Worm (Caenorhabditis elegans) whole organism, L2 larva: ENCODE measurements around the gene ftn-1.

ENCODE experiments used
- C34F6.9 ChIP-seq: fragments of 150-350 bp; optimal IDR thresholded peaks from 2 replicates; lab custom pipeline; 2014; ENCODE audit warnings: missing biosample characterization, missing genetic modification characterization
- F13H6.1 ChIP-seq: sonication (generic microtip); optimal IDR thresholded peaks from 2 replicates; lab custom pipeline; 2016; ENCODE audit warnings: missing genetic modification characterization, missing compliant biosample characterization
- R02D3.7 ChIP-seq: fragments of 150-350 bp; optimal IDR thresholded peaks from 2 replicates; lab custom pipeline; 2014; ENCODE audit warnings: missing biosample characterization, missing genetic modification characterization
- Y55F3AM.14 ChIP-seq: fragments of 200-800 bp; sonication (Bioruptor generic); optimal IDR thresholded peaks from 2 replicates; lab custom pipeline; 2018; ENCODE audit warnings: mild to moderate bottlenecking, missing genetic modification characterization, missing compliant biosample characterization
- ZK546.5 ChIP-seq: sonication (generic microtip); optimal IDR thresholded peaks from 2 replicates; lab custom pipeline; 2017; ENCODE audit warnings: missing biosample characterization, missing genetic modification characterization
- alr-1 ChIP-seq: fragments of 150-350 bp; optimal IDR thresholded peaks from 2 replicates; lab custom pipeline; 2014; ENCODE audit warnings: missing biosample characterization, missing genetic modification characterization
- aly-2 ChIP-seq: fragments of 150-350 bp; optimal IDR thresholded peaks from 2 replicates; lab custom pipeline; 2014; ENCODE audit warnings: missing biosample characterization, missing genetic modification characterization
- ama-1 ChIP-seq: fragments of 150-350 bp; optimal IDR thresholded peaks from 2 replicates; lab custom pipeline; 2018; ENCODE audit warnings: inconsistent platforms
- blmp-1 ChIP-seq: sonication (generic microtip); optimal IDR thresholded peaks from 2 replicates; lab custom pipeline; 2017; ENCODE audit warnings: missing genetic modification characterization, mild to moderate bottlenecking, missing compliant biosample characterization, antibody characterized with exemption, moderate library complexity; ENCODE audit not compliant: insufficient read depth
- ceh-82 ChIP-seq: fragments of 150-350 bp; optimal IDR thresholded peaks from 2 replicates; lab custom pipeline; 2014; ENCODE audit warnings: missing biosample characterization, missing genetic modification characterization
- crh-2 ChIP-seq: sonication (generic microtip); optimal IDR thresholded peaks from 2 replicates; lab custom pipeline; 2017; ENCODE audit warnings: missing biosample characterization, missing genetic modification characterization
- dmd-4 ChIP-seq: sonication (generic microtip); optimal IDR thresholded peaks from 2 replicates; lab custom pipeline; 2017; ENCODE audit warnings: missing biosample characterization, missing genetic modification characterization
- egl-27 ChIP-seq: sonication (generic microtip); optimal IDR thresholded peaks from 3 replicates; lab custom pipeline; 2017; ENCODE audit warnings: missing biosample characterization, missing genetic modification reagents, missing genetic modification characterization
- elt-1 ChIP-seq: fragments of 150-350 bp; optimal IDR thresholded peaks from 2 replicates; lab custom pipeline; 2014; ENCODE audit warnings: missing biosample characterization, missing genetic modification characterization
- elt-3 ChIP-seq: sonication (generic microtip); optimal IDR thresholded peaks from 2 replicates; lab custom pipeline; 2017; ENCODE audit warnings: missing biosample characterization, missing genetic modification characterization
- fos-1 ChIP-seq: fragments of 150-350 bp; optimal IDR thresholded peaks from 2 replicates; lab custom pipeline; 2014; ENCODE audit warnings: missing biosample characterization, missing genetic modification characterization
- gmeb-1 ChIP-seq: fragments of 150-350 bp; optimal IDR thresholded peaks from 2 replicates; lab custom pipeline; 2014; ENCODE audit warnings: missing biosample characterization, missing genetic modification characterization
- lin-11 ChIP-seq: fragments of 150-350 bp; sonication (generic microtip); optimal IDR thresholded peaks from 2 replicates; lab custom pipeline; 2014; ENCODE audit warnings: missing biosample characterization, missing genetic modification characterization, inconsistent platforms, mixed read lengths
- lin-13 ChIP-seq: fragments of 150-350 bp; optimal IDR thresholded peaks from 2 replicates; lab custom pipeline; 2014; ENCODE audit warnings: missing biosample characterization, missing genetic modification reagents, missing genetic modification characterization
- lin-39 ChIP-seq: fragments of 150-350 bp; optimal IDR thresholded peaks from 2 replicates; lab custom pipeline; 2014; ENCODE audit warnings: missing biosample characterization, missing genetic modification reagents, missing genetic modification characterization
- lsy-2 ChIP-seq, 2 experiments: fragments of 150-350 bp in 1 of 2; sonication (generic microtip) in 1 of 2; optimal IDR thresholded peaks; 2 replicates each; lab custom pipeline; 2014 to 2017; ENCODE audit warnings: missing biosample characterization in 2 of 2, missing genetic modification characterization in 2 of 2
- mab-5 ChIP-seq: fragments of 150-350 bp; optimal IDR thresholded peaks from 2 replicates; lab custom pipeline; 2014; ENCODE audit warnings: missing biosample characterization, missing genetic modification characterization
- mbf-1 ChIP-seq: sonication (generic microtip); optimal IDR thresholded peaks from 2 replicates; lab custom pipeline; 2017; ENCODE audit warnings: missing biosample characterization, missing genetic modification characterization
- mdl-1 ChIP-seq, 2 experiments: fragments of 150-350 bp in 1 of 2; sonication (generic microtip) in 1 of 2; optimal IDR thresholded peaks; 2 replicates each; lab custom pipeline; 2017; ENCODE audit warnings: missing biosample characterization in 2 of 2, missing genetic modification characterization in 2 of 2
- nhr-10 ChIP-seq: sonication (generic microtip); optimal IDR thresholded peaks from 2 replicates; lab custom pipeline; 2017; ENCODE audit warnings: missing biosample characterization, missing genetic modification characterization
- nhr-11 ChIP-seq: fragments of 150-350 bp; optimal IDR thresholded peaks from 2 replicates; lab custom pipeline; 2014; ENCODE audit warnings: missing biosample characterization, missing genetic modification characterization
- nhr-12 ChIP-seq: fragments of 150-350 bp; optimal IDR thresholded peaks from 2 replicates; lab custom pipeline; 2014; ENCODE audit warnings: missing biosample characterization, missing genetic modification characterization
- nhr-21 ChIP-seq: fragments of 150-350 bp; optimal IDR thresholded peaks from 2 replicates; lab custom pipeline; 2014; ENCODE audit warnings: missing biosample characterization, missing genetic modification characterization
- nhr-23 ChIP-seq: fragments of 150-350 bp; optimal IDR thresholded peaks from 2 replicates; lab custom pipeline; 2014; ENCODE audit warnings: missing biosample characterization, missing genetic modification reagents, missing genetic modification characterization
- nhr-25 ChIP-seq: fragments of 150-350 bp; sonication (generic microtip); optimal IDR thresholded peaks from 3 replicates; lab custom pipeline; 2014; ENCODE audit warnings: missing biosample characterization, missing genetic modification characterization
- nhr-6 ChIP-seq: fragments of 150-350 bp; optimal IDR thresholded peaks from 2 replicates; lab custom pipeline; 2014; ENCODE audit warnings: missing biosample characterization, missing genetic modification characterization
- nhr-77 ChIP-seq: fragments of 150-350 bp; optimal IDR thresholded peaks from 2 replicates; lab custom pipeline; 2014; ENCODE audit warnings: missing biosample characterization, missing genetic modification characterization
- sem-4 ChIP-seq: fragments of 150-350 bp; optimal IDR thresholded peaks from 2 replicates; lab custom pipeline; 2014; ENCODE audit warnings: missing biosample characterization, missing genetic modification reagents, missing genetic modification characterization
- skn-1 ChIP-seq: sonication (generic microtip); optimal IDR thresholded peaks from 2 replicates; lab custom pipeline; 2017; ENCODE audit warnings: missing biosample characterization, missing genetic modification characterization
- sma-3 ChIP-seq: sonication (generic microtip); optimal IDR thresholded peaks from 2 replicates; lab custom pipeline; 2016; ENCODE audit warnings: missing genetic modification reagents, missing genetic modification characterization, missing compliant biosample characterization
- sma-9 ChIP-seq, 2 experiments: fragments of 150-350 bp in 1 of 2; sonication (generic microtip) in 1 of 2; optimal IDR thresholded peaks; 2 replicates each; lab custom pipeline; 2014 to 2016; ENCODE audit warnings: missing genetic modification characterization in 2 of 2, mild to moderate bottlenecking in 1 of 2, missing biosample characterization in 1 of 2, missing compliant biosample characterization in 1 of 2, missing genetic modification reagents in 1 of 2, moderate library complexity in 1 of 2
- snpc-4 ChIP-seq: fragments of 150-350 bp; optimal IDR thresholded peaks from 2 replicates; lab custom pipeline; 2014; ENCODE audit warnings: missing biosample characterization, missing genetic modification characterization
- unc-55 ChIP-seq: fragments of 150-350 bp; sonication (generic microtip); optimal IDR thresholded peaks from 3 replicates; lab custom pipeline; 2014; ENCODE audit warnings: missing biosample characterization, missing genetic modification reagents, missing genetic modification characterization
- zag-1 ChIP-seq: fragments of 150-350 bp; optimal IDR thresholded peaks from 2 replicates; lab custom pipeline; 2014; ENCODE audit warnings: missing biosample characterization, missing genetic modification characterization

The ftn-1 gene

DNA sequence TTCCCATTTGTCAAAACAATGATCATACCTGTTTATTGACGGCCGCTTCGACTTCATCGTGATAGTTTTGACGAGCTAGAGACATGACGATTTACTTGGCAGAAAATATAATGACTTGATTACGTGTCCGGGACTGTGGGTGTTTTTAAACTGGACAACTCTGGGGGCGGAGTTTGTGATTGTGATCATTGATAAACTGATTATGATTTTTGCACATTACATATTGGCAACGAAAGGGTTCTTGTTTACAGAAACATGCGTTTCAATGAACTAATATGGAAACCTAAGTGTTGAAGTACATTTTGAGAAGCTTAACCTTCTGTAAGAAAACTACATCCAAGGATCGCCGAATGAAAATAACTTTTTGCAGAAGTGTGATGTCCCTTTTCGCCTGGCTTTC, at the start of gene ftn-1:
ftn-1 (minus strand) TSS at position 101 of the 400 bp plus-strand sequence.
- TF ChIP-seq mab-5 (tag; lab: Kevin White, UChicago) (no peak), mbf-1 (tag; lab: Kevin White, UChicago) (no peak), blmp-1 (tag; lab: Kevin White, UChicago) (no peak), ZK546.5 (tag; lab: Kevin White, UChicago) (no peak), egl-27 (tag; lab: Kevin White, UChicago) (no peak), zag-1 (tag; lab: Kevin White, UChicago) (no peak), gmeb-1 (tag; lab: Kevin White, UChicago) (no peak), nhr-12 (tag; lab: Kevin White, UChicago) (no peak), ama-1 (lab: Kevin White, UChicago) (no peak), alr-1 (tag; lab: Kevin White, UChicago) (no peak), nhr-6 (tag; lab: Kevin White, UChicago) (no peak), nhr-25 (no peak), aly-2 (tag; lab: Kevin White, UChicago) (no peak), snpc-4 (no peak), F13H6.1 (tag; lab: Kevin White, UChicago) (no peak), skn-1 (tag; lab: Kevin White, UChicago) (no peak)

- TF ChIP-seq blmp-1 (tag; lab: Kevin White, UChicago): no peak
- TF ChIP-seq snpc-4: peak; percentile 24
- no peak for TF ChIP-seq dmd-4
- TF ChIP-seq nhr-11: no peak
- TF ChIP-seq C34F6.9: no peak
These were observed 47.8 kb upstream of the ftn-1 start for ce11 chrV:7595132-7595531.

ce11 chrV:7590454-7590853, 43.1 kb upstream of the ftn-1 start, which contains the start of gene C50E3.6:
Gene C50E3.6, minus strand, starts transcription at chrV:7590554.
- TF ChIP-seq lin-39 (tag; lab: Kevin White, UChicago) (no peak), dmd-4 (no peak), gmeb-1 (tag; lab: Kevin White, UChicago) (no peak), lin-13 (GFP tag; lab: Kevin White, UChicago) (no peak), nhr-23 (no peak), elt-3 (tag; lab: Kevin White, UChicago) (no peak), nhr-10 (tag; lab: Kevin White, UChicago) (no peak), nhr-25 (no peak), nhr-11 (no peak), lsy-2 (tag; optimal IDR thresholded peaks at IDR 0.05; lab: Kevin White, UChicago) (no peak), ceh-82 (no peak), mdl-1 (tag; optimal IDR thresholded peaks at IDR 0.05; lab: Kevin White, UChicago) (no peak), Y55F3AM.14 (GFP tag; lab: Kevin White, UChicago) (no peak), ama-1 (lab: Kevin White, UChicago) (no peak), R02D3.7 (tag; lab: Kevin White, UChicago) (no peak), elt-1 (tag; lab: Kevin White, UChicago) (no peak), nhr-21 (tag; lab: Kevin White, UChicago) (no peak)

- TF ChIP-seq sma-9 (GFP tag; optimal IDR thresholded peaks at IDR 0.05; lab: Kevin White, UChicago): peak; percentile 57
- no peak for TF ChIP-seq sma-9 (tag; optimal IDR thresholded peaks at IDR 0.05; lab: Kevin White, UChicago)
- TF ChIP-seq unc-55 (GFP tag; lab: Kevin White, UChicago): peak; percentile 81
- peak; percentile 64 for TF ChIP-seq crh-2
- no peak for TF ChIP-seq nhr-77 (tag; lab: Kevin White, UChicago)
- TF ChIP-seq ama-1 (lab: Kevin White, UChicago): no peak
- TF ChIP-seq elt-1 (tag; lab: Kevin White, UChicago): no peak
- no peak for TF ChIP-seq nhr-12 (tag; lab: Kevin White, UChicago)
- no peak for TF ChIP-seq lin-11
- peak; percentile 82 for TF ChIP-seq C34F6.9
- TF ChIP-seq fos-1 (tag; lab: Kevin White, UChicago): peak; percentile 13
- no peak for TF ChIP-seq egl-27 (tag; lab: Kevin White, UChicago)
- peak; percentile 60 for TF ChIP-seq sma-3 (GFP tag; lab: Kevin White, UChicago)
- peak; percentile 74 for TF ChIP-seq gmeb-1 (tag; lab: Kevin White, UChicago)
- TF ChIP-seq lsy-2 (tag; optimal IDR thresholded peaks at IDR 0.05; lab: Kevin White, UChicago): peak; percentile 26 to 82
- TF ChIP-seq zag-1 (tag; lab: Kevin White, UChicago): no peak
- no peak for TF ChIP-seq nhr-11
- no peak for TF ChIP-seq mdl-1 (tag; optimal IDR thresholded peaks at IDR 0.05; lab: Kevin White, UChicago)
- TF ChIP-seq nhr-6 (tag; lab: Kevin White, UChicago): peak; percentile 31
- TF ChIP-seq dmd-4: no peak
- no peak for TF ChIP-seq lin-39 (tag; lab: Kevin White, UChicago)
- TF ChIP-seq nhr-21 (tag; lab: Kevin White, UChicago): no peak
- TF ChIP-seq ceh-82: no peak
- peak; percentile 30 for TF ChIP-seq snpc-4
- TF ChIP-seq sem-4 (tag; lab: Kevin White, UChicago): peak; percentile 63
- peak; percentile 35 for TF ChIP-seq F13H6.1 (tag; lab: Kevin White, UChicago)
These were observed 40.3 kb upstream of the ftn-1 start, which contains the start of the genes F19F10.11 and C50E3.5 for ce11 chrV:7587637-7588036. Gene F19F10.11, minus strand, starts transcription at chrV:7587704. Gene C50E3.5, plus strand, starts transcription at chrV:7587996.
